Fruit fly (Drosophila melanogaster): Measurements from ENCODE around the gene CG34155.
A peak's percentile ranks its signal among the peaks of the same experiment; 100 is the strongest.

The CG34155 gene

DNA sequence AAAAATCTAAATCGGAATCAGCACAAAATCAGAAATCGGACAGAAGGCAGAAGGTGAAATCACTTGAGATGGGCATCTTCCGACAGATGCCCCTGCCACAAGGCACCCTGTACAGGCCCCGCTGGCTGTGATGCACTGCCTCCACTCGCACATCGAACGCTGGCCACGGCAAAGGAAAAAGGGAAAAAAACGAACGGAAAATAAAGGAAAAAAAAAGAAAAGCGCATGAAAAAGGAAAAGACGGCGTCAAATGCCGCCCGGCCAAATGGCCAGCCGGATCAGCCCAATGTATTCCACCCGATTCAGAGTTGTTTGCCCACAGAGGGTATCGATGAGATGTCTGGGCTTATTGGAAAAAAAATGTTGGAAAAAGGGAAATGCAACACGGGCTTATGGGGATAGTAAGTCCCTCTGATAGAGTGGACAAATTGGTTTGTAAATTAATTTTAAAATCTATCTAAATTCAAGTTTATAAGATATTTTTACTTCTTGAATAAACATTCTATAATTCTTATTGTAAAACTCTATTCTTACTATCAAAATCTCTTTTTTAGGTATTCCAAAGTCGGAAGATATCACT, 28.8 kb downstream of the CG34155 start (continued):
- TF ChIP-seq NFAT (GFP tag; IDR thresholded peaks at IDR 0.05) (no peak), nom (GFP tag; optimal IDR thresholded peaks at IDR 0.05) (no peak), Opbp (GFP tag; IDR thresholded peaks at IDR 0.05; ENCODE audit: partially characterized antibody) (no peak), CG18764 (GFP tag; optimal IDR thresholded peaks at IDR 0.05) (no peak), CG10979 (tag; optimal IDR thresholded peaks at IDR 0.05) (peak; percentile 18), row (GFP tag; IDR thresholded peaks at IDR 0.05) (peak; percentile 59), CG6791 (GFP tag; IDR thresholded peaks at IDR 0.05; ENCODE audit: partially characterized antibody) (no peak), CG8765 (GFP tag; IDR thresholded peaks at IDR 0.05) (no peak), CG1792 (GFP tag; optimal IDR thresholded peaks at IDR 0.05) (no peak), CG12071 (GFP tag; optimal IDR thresholded peaks at IDR 0.05) (no peak), corto (GFP tag; optimal IDR thresholded peaks at IDR 0.05) (no peak), H2.0 (GFP tag; IDR thresholded peaks at IDR 0.05) (no peak), CG18599 (GFP tag; optimal IDR thresholded peaks at IDR 0.05) (no peak), onecut (GFP tag; IDR thresholded peaks at IDR 0.05) (no peak), CG2875 (GFP tag; optimal IDR thresholded peaks at IDR 0.05) (no peak), D (optimal IDR thresholded peaks at IDR 0.05) (no peak), D (GFP tag; optimal IDR thresholded peaks at IDR 0.05) (peak; percentile 9), Ptx1 (GFP tag; IDR thresholded peaks at IDR 0.05) (0 out of 2 replicates have a peak, but pooled peaks have one; percentile 28), HLH3B (GFP tag; IDR thresholded peaks at IDR 0.05) (no peak), seq (GFP tag; IDR thresholded peaks at IDR 0.05) (no peak), HmgZ (tag; optimal IDR thresholded peaks at IDR 0.05) (no peak), CG17612 (GFP tag; IDR thresholded peaks at IDR 0.05) (no peak), CG34224 (GFP tag; IDR thresholded peaks at IDR 0.05; ENCODE audit: partially characterized antibody) (no peak), Tbp (GFP tag; optimal IDR thresholded peaks at IDR 0.05) (no peak), GATAe (GFP tag; conservative IDR thresholded peaks at IDR 0.05) (no peak), B-H1 (GFP tag; IDR thresholded peaks at IDR 0.05) (no peak), CG10543 (GFP tag; optimal IDR thresholded peaks at IDR 0.05) (no peak), sens-2 (GFP tag; IDR thresholded peaks at IDR 0.05) (no peak), gce (GFP tag; IDR thresholded peaks at IDR 0.05) (no peak), en (GFP tag; optimal IDR thresholded peaks at IDR 0.05) (no peak), dmrt11E (tag; optimal IDR thresholded peaks at IDR 0.05) (peak; percentile 6), shn (GFP tag; optimal IDR thresholded peaks at IDR 0.05) (no peak), CG10462 (GFP tag; optimal IDR thresholded peaks at IDR 0.05) (no peak), CG15601 (tag; optimal IDR thresholded peaks at IDR 0.05) (no peak), CG14710 (tag; optimal IDR thresholded peaks at IDR 0.05) (peak; percentile 6), Hsf (GFP tag; optimal IDR thresholded peaks at IDR 0.05) (no peak), Hand (GFP tag; optimal IDR thresholded peaks at IDR 0.05) (no peak), CG7839 (tag; optimal IDR thresholded peaks at IDR 0.05) (peak; percentile 23), Myb (GFP tag; optimal IDR thresholded peaks at IDR 0.05) (no peak), CG17385 (GFP tag; optimal IDR thresholded peaks at IDR 0.05) (no peak), Sox100B (GFP tag; optimal IDR thresholded peaks at IDR 0.05) (peak; percentile 20), odd (GFP tag; optimal IDR thresholded peaks at IDR 0.05) (no peak), gro (GFP tag; optimal IDR thresholded peaks at IDR 0.05) (no peak), CG12104 (GFP tag; optimal IDR thresholded peaks at IDR 0.05) (no peak), CG17359 (tag; optimal IDR thresholded peaks at IDR 0.05) (no peak), phol (tag; optimal IDR thresholded peaks at IDR 0.05) (peak; percentile 40), Sox102F (GFP tag; optimal IDR thresholded peaks at IDR 0.05) (peak; percentile 46), sima (GFP tag; optimal IDR thresholded peaks at IDR 0.05) (no peak), CG11695 (GFP tag; IDR thresholded peaks at IDR 0.05) (0 out of 3 replicates have a peak, but pooled peaks have one; percentile 12), CG17361 (GFP tag; IDR thresholded peaks at IDR 0.05) (peak; percentile 53; the same call in 2 of the 3 replicates), fd102C (GFP tag; optimal IDR thresholded peaks at IDR 0.05) (no peak)

Measured in whole organism, embryonic.